Fruit fly (Drosophila melanogaster) whole organism, wandering third instar larva: Measurements from ENCODE around the gene CG33631.

Experiments used
- CG32264 ChIP-seq: fragments of 200-800 bp; sonication (Bioruptor generic); optimal IDR thresholded peaks from 2 replicates; lab custom pipeline; 2016; ENCODE audit warnings: missing biosample characterization, missing genetic modification characterization
- OdsH ChIP-seq: fragments of 200-800 bp; sonication (Bioruptor generic); optimal IDR thresholded peaks from 2 replicates; lab custom pipeline; 2016; ENCODE audit warnings: missing biosample characterization, mild to moderate bottlenecking, missing genetic modification characterization
- Rel ChIP-seq, 2 experiments: fragments of 200-800 bp; sonication (Bioruptor generic) in 1 of 2; optimal IDR thresholded peaks; 2 replicates in 1 of 2; 3 replicates in 1 of 2; lab custom pipeline; 2016 to 2019; ENCODE audit warnings: mild to moderate bottlenecking in 2 of 2, missing biosample characterization in 2 of 2, missing genetic modification characterization in 2 of 2, moderate library complexity in 1 of 2
- dmrt93B ChIP-seq: fragments of 200-800 bp; sonication (Bioruptor generic); optimal IDR thresholded peaks from 2 replicates; lab custom pipeline; 2018; ENCODE audit warnings: missing biosample characterization, mild to moderate bottlenecking, missing genetic modification characterization
- foxo ChIP-seq, 2 experiments: fragments of 200-800 bp; sonication (Bioruptor generic); optimal IDR thresholded peaks; 2 replicates in 1 of 2; 3 replicates in 1 of 2; lab custom pipeline; 2016 to 2017; ENCODE audit warnings: missing biosample characterization in 2 of 2, missing genetic modification characterization in 2 of 2
- fru ChIP-seq: fragments of 200-800 bp; sonication (Bioruptor generic); optimal IDR thresholded peaks from 3 replicates; lab custom pipeline; 2016; ENCODE audit warnings: missing biosample characterization, mild to moderate bottlenecking, missing genetic modification characterization
- lola ChIP-seq: fragments of >200 bp; optimal IDR thresholded peaks from 2 replicates; lab custom pipeline; 2017; ENCODE audit warnings: missing biosample characterization, missing genetic modification characterization
- psq ChIP-seq: fragments of 200-800 bp; sonication (Bioruptor generic); optimal IDR thresholded peaks from 3 replicates; lab custom pipeline; 2017; ENCODE audit warnings: missing biosample characterization, mild to moderate bottlenecking, missing genetic modification characterization, moderate library complexity
- woc ChIP-seq: sonication (Bioruptor generic); optimal IDR thresholded peaks from 2 replicates; lab custom pipeline; 2016; ENCODE audit warnings: missing biosample characterization, mild to moderate bottlenecking, missing genetic modification characterization

DNA sequence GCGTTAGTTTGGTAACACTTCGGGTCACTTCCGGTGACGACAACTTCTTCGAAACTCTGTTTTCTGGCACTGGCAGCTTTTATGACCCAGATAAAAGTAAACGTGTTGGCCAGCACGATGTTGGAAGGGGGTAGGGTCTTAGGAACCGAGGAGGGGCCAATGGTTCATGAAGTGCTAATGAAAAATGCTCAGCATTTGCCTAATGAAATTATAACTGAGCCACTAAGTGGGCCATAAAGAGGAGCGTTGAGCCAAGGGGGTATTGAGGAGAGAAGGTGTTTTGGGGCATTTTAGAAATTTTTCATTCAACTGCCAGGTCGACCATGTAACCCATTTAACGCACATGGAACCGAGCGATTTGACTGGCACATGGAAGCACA is 34.5 kb downstream of the CG33631 start:
- TF ChIP-seq foxo (GFP tag; optimal IDR thresholded peaks at IDR 0.05; lab: Kevin White, UChicago): no peak
- TF ChIP-seq lola (GFP tag; lab: Kevin White, UChicago): no peak
- TF ChIP-seq Rel (GFP tag; optimal IDR thresholded peaks at IDR 0.05; lab: Kevin White, UChicago): no peak
- no peak for TF ChIP-seq Rel (tag; optimal IDR thresholded peaks at IDR 0.05; lab: Kevin White, UChicago)
- TF ChIP-seq CG32264 (GFP tag; lab: Kevin White, UChicago): no peak
- no peak for TF ChIP-seq psq (GFP tag; lab: Kevin White, UChicago)
- no peak for TF ChIP-seq fru
- no peak for TF ChIP-seq dmrt93B (GFP tag; lab: Kevin White, UChicago)
- no peak for TF ChIP-seq woc (GFP tag; lab: Kevin White, UChicago)
- TF ChIP-seq OdsH (GFP tag; lab: Kevin White, UChicago): no peak
